Fruit fly (Drosophila melanogaster) Kc167 (cell line): Measurements from ENCODE around the gene Rala.

ENCODE experiments used
- Myc ChIP-seq: fragments of >200 bp; optimal IDR thresholded peaks from 2 replicates; lab custom pipeline; 2017; ENCODE audit warnings: missing external identifiers
- insv ChIP-seq: fragments of >200 bp; optimal IDR thresholded peaks from 3 replicates; lab custom pipeline; 2018; ENCODE audit warnings: missing external identifiers

- TF ChIP-seq Myc (lab: Kevin White, UChicago) (no peak), insv (lab: Kevin White, UChicago) (no peak)
Measured at dm6 chrX:3744492-3745263, 25.2 kb upstream of the Rala start.
